Worm (Caenorhabditis elegans) whole organism, L4/young adult: ENCODE measurements around the gene ZK512.10.

Source experiments
- W03F9.2 ChIP-seq: fragments of 150-350 bp; optimal IDR thresholded peaks from 2 replicates; lab custom pipeline; 2014; ENCODE audit warnings: missing biosample characterization, missing genetic modification characterization
- dao-5 ChIP-seq: sonication (generic microtip); optimal IDR thresholded peaks from 2 replicates; lab custom pipeline; 2016; ENCODE audit warnings: missing genotype, missing genetic modification characterization, moderate library complexity, missing compliant biosample characterization
- him-1 ChIP-seq: sonication (generic microtip); optimal IDR thresholded peaks from 2 replicates; lab custom pipeline; 2016; ENCODE audit warnings: missing genotype, missing genetic modification reagents, missing genetic modification characterization, missing compliant biosample characterization

ce11 chrIII:9145765-9146164, 15.1 kb downstream of the ZK512.10 start, which contains the start of gene ZK512.8:
- TF ChIP-seq him-1 (tag; lab: Kevin White, UChicago) (no peak), dao-5 (no peak), W03F9.2 (no peak)
